Worm (Caenorhabditis elegans) whole organism, young adult: ENCODE measurements around the gene F07C6.4.
A peak's percentile ranks its signal among the peaks of the same experiment; 100 is the strongest.

ENCODE experiments used
- B0261.1 ChIP-seq: sonication (generic microtip); optimal IDR thresholded peaks from 2 replicates; lab custom pipeline; 2016; ENCODE audit warnings: mild to moderate bottlenecking, missing genetic modification characterization, moderate library complexity, missing compliant biosample characterization
- D2030.7 ChIP-seq: fragments of 200-800 bp; sonication (Bioruptor generic); IDR thresholded peaks from 2 replicates; pipeline ENCODE4 v1.3.6; 2022; ENCODE audit warnings: missing genetic modification reagents, missing genetic modification characterization, missing compliant biosample characterization
- F10E7.11 ChIP-seq: sonication (generic microtip); optimal IDR thresholded peaks from 2 replicates; lab custom pipeline; 2017; ENCODE audit warnings: mild to moderate bottlenecking, missing genetic modification characterization, moderate library complexity, missing compliant biosample characterization
- F49E8.2 ChIP-seq: sonication (generic microtip); optimal IDR thresholded peaks from 3 replicates; lab custom pipeline; 2017; ENCODE audit warnings: missing genetic modification characterization, mild to moderate bottlenecking, missing compliant biosample characterization, antibody characterized with exemption, moderate library complexity; ENCODE audit not compliant: insufficient read depth
- F52B5.7 ChIP-seq: sonication (generic microtip); optimal IDR thresholded peaks from 2 replicates; lab custom pipeline; 2016; ENCODE audit warnings: mild to moderate bottlenecking, missing genetic modification characterization, missing compliant biosample characterization
- F55B11.4 ChIP-seq: sonication (generic microtip); optimal IDR thresholded peaks from 2 replicates; lab custom pipeline; 2016; ENCODE audit warnings: missing compliant biosample characterization, missing genetic modification characterization, borderline replicate concordance; ENCODE audit not compliant: insufficient read depth
- K12H6.12 ChIP-seq: fragments of 200-800 bp; sonication (Bioruptor generic); optimal IDR thresholded peaks from 2 replicates; lab custom pipeline; 2018; ENCODE audit warnings: mild to moderate bottlenecking, missing genetic modification characterization, missing compliant biosample characterization
- Y56A3A.18 ChIP-seq: fragments of 200-800 bp; sonication (Bioruptor generic); IDR thresholded peaks from 2 replicates; pipeline ENCODE4 v1.3.6; 2022; ENCODE audit warnings: missing genetic modification reagents, missing genetic modification characterization, missing compliant biosample characterization
- Y79H2A.3 ChIP-seq: fragments of 200-800 bp; sonication (Bioruptor generic); conservative IDR thresholded peaks from 2 replicates; pipeline ENCODE4 v1.3.6; 2022; ENCODE audit warnings: missing genetic modification reagents, missing genetic modification characterization, missing compliant biosample characterization
- Y95B8A.8 ChIP-seq: fragments of 200-800 bp; sonication (Bioruptor generic); IDR thresholded peaks from 2 replicates; pipeline ENCODE4 v1.3.6; 2022; ENCODE audit warnings: missing genetic modification reagents, missing genetic modification characterization, missing compliant biosample characterization
- ama-1 ChIP-seq, 3 experiments: fragments of 150-350 bp in 1 of 3; sonication (generic microtip) in 2 of 3; optimal IDR thresholded peaks; 2 replicates each; lab custom pipeline; 2014 to 2018; ENCODE audit warnings: missing biosample characterization in 2 of 3, missing genetic modification characterization in 2 of 3, missing genetic modification reagents in 2 of 3
- aptf-3 ChIP-seq: fragments of 200-800 bp; sonication (Bioruptor generic); IDR thresholded peaks from 2 replicates; pipeline ENCODE4 v1.3.6; 2022; ENCODE audit warnings: missing genetic modification characterization, missing compliant biosample characterization
- atf-7 ChIP-seq: sonication (generic microtip); optimal IDR thresholded peaks from 2 replicates; lab custom pipeline; 2017; ENCODE audit warnings: mild to moderate bottlenecking, missing genetic modification characterization, missing compliant biosample characterization
- attf-5 ChIP-seq: fragments of 200-800 bp; sonication (Bioruptor generic); optimal IDR thresholded peaks from 2 replicates; lab custom pipeline; 2018; ENCODE audit warnings: mild to moderate bottlenecking, missing genetic modification characterization, missing compliant biosample characterization
- cebp-1 ChIP-seq, 2 experiments: fragments of 200-800 bp in 1 of 2; sonication (Bioruptor generic) in 1 of 2; sonication (generic microtip) in 1 of 2; IDR thresholded peaks in 1 of 2; optimal IDR thresholded peaks in 1 of 2; 2 replicates each; pipeline versions ENCODE4 v1.3.6 to Lab custom; 2017 to 2022; ENCODE audit warnings: missing compliant biosample characterization in 2 of 2, missing genetic modification characterization in 2 of 2, mild to moderate bottlenecking in 1 of 2, missing genetic modification reagents in 1 of 2, moderate library complexity in 1 of 2
- cebp-2 ChIP-seq: fragments of 200-800 bp; sonication (Bioruptor generic); IDR thresholded peaks from 2 replicates; pipeline ENCODE4 v1.3.6; 2022; ENCODE audit warnings: missing genetic modification characterization, missing compliant biosample characterization
- ceh-58 ChIP-seq: fragments of 200-800 bp; sonication (Bioruptor generic); IDR thresholded peaks from 2 replicates; pipeline ENCODE4 v1.3.6; 2022; ENCODE audit warnings: missing genetic modification characterization, missing compliant biosample characterization
- dox-1 ChIP-seq: fragments of 200-800 bp; sonication (Bioruptor generic); IDR thresholded peaks from 2 replicates; pipeline ENCODE4 v1.3.6; 2022; ENCODE audit warnings: missing genetic modification reagents, missing genetic modification characterization, missing compliant biosample characterization
- egl-18 ChIP-seq: fragments of 200-800 bp; sonication (Bioruptor generic); IDR thresholded peaks from 2 replicates; pipeline ENCODE4 v1.3.6; 2022; ENCODE audit warnings: missing genetic modification reagents, missing genetic modification characterization, missing compliant biosample characterization
- egl-44 ChIP-seq: fragments of 200-800 bp; sonication (Bioruptor generic); IDR thresholded peaks from 2 replicates; pipeline ENCODE4 v1.3.6; 2022; ENCODE audit warnings: missing genetic modification reagents, missing genetic modification characterization, missing compliant biosample characterization
- ekl-4 ChIP-seq: fragments of 200-800 bp; sonication (Bioruptor generic); IDR thresholded peaks from 2 replicates; pipeline ENCODE4 v1.3.6; 2022; ENCODE audit warnings: missing genetic modification reagents, missing genetic modification characterization, missing compliant biosample characterization
- fkh-3 ChIP-seq: sonication (generic microtip); optimal IDR thresholded peaks from 2 replicates; lab custom pipeline; 2016; ENCODE audit warnings: mild to moderate bottlenecking, missing genetic modification characterization, missing compliant biosample characterization
- hmg-1.2 ChIP-seq: fragments of 200-800 bp; sonication (Bioruptor generic); IDR thresholded peaks from 2 replicates; pipeline ENCODE4 v1.3.6; 2022; ENCODE audit warnings: missing genetic modification reagents, missing genetic modification characterization, missing compliant biosample characterization
- let-526 ChIP-seq: fragments of 200-800 bp; sonication (Bioruptor generic); IDR thresholded peaks from 2 replicates; pipeline ENCODE4 v1.3.6; 2022; ENCODE audit warnings: missing genetic modification reagents, missing genetic modification characterization, missing compliant biosample characterization
- let-607 ChIP-seq, 2 experiments: fragments of 200-800 bp in 1 of 2; sonication (Bioruptor generic) in 1 of 2; sonication (generic microtip) in 1 of 2; optimal IDR thresholded peaks; 2 replicates each; lab custom pipeline; 2016 to 2018; ENCODE audit warnings: mild to moderate bottlenecking in 2 of 2, missing compliant biosample characterization in 2 of 2, missing genetic modification characterization in 2 of 2, moderate library complexity in 2 of 2, missing genotype in 1 of 2
- lin-26 ChIP-seq: fragments of 200-800 bp; sonication (Bioruptor generic); IDR thresholded peaks from 2 replicates; pipeline ENCODE4 v1.3.6; 2022; ENCODE audit warnings: missing genetic modification reagents, missing genetic modification characterization, missing compliant biosample characterization
- lin-40 ChIP-seq: sonication (generic microtip); optimal IDR thresholded peaks from 2 replicates; lab custom pipeline; 2016; ENCODE audit warnings: missing genetic modification characterization, mild to moderate bottlenecking, missing compliant biosample characterization, missing genotype, missing genetic modification reagents
- lin-54 ChIP-seq: fragments of 200-800 bp; sonication (Bioruptor generic); optimal IDR thresholded peaks from 2 replicates; lab custom pipeline; 2018; ENCODE audit warnings: mild to moderate bottlenecking, missing genetic modification characterization, missing compliant biosample characterization
- madf-10 ChIP-seq: sonication (generic microtip); optimal IDR thresholded peaks from 2 replicates; lab custom pipeline; 2016; ENCODE audit warnings: mild to moderate bottlenecking, missing genetic modification characterization, missing compliant biosample characterization
- madf-3 ChIP-seq: fragments of 200-800 bp; sonication (Bioruptor generic); IDR thresholded peaks from 2 replicates; pipeline ENCODE4 v1.3.6; 2022; ENCODE audit warnings: missing genetic modification reagents, missing genetic modification characterization, missing compliant biosample characterization
- madf-6 ChIP-seq: fragments of 200-800 bp; sonication (Bioruptor generic); IDR thresholded peaks from 2 replicates; pipeline ENCODE4 v1.3.6; 2022; ENCODE audit warnings: missing genetic modification reagents, missing genetic modification characterization, missing compliant biosample characterization
- nfya-1 ChIP-seq: sonication (generic microtip); optimal IDR thresholded peaks from 2 replicates; lab custom pipeline; 2017; ENCODE audit warnings: antibody characterized with exemption, missing compliant biosample characterization, missing genetic modification characterization, borderline replicate concordance; ENCODE audit not compliant: insufficient read depth
- nfyb-1 ChIP-seq: fragments of 200-800 bp; sonication (Bioruptor generic); IDR thresholded peaks from 2 replicates; pipeline ENCODE4 v1.3.6; 2022; ENCODE audit warnings: missing genetic modification reagents, missing genetic modification characterization, missing compliant biosample characterization
- nhr-80 ChIP-seq: sonication (generic microtip); optimal IDR thresholded peaks from 2 replicates; lab custom pipeline; 2016; ENCODE audit warnings: missing genetic modification characterization, missing compliant biosample characterization
- pbrm-1 ChIP-seq: fragments of 200-800 bp; sonication (Bioruptor generic); IDR thresholded peaks from 2 replicates; pipeline ENCODE4 v1.3.6; 2022; ENCODE audit warnings: missing genetic modification reagents, missing genetic modification characterization, missing compliant biosample characterization
- pha-4 ChIP-seq: fragments of 150-350 bp; sonication (generic microtip); optimal IDR thresholded peaks from 2 replicates; lab custom pipeline; 2014; ENCODE audit warnings: missing biosample characterization, missing genetic modification reagents, missing genetic modification characterization
- rcor-1 ChIP-seq: fragments of 200-800 bp; sonication (Bioruptor generic); IDR thresholded peaks from 2 replicates; pipeline ENCODE4 v1.3.6; 2022; ENCODE audit warnings: missing genetic modification reagents, missing genetic modification characterization, missing compliant biosample characterization
- repo-1 ChIP-seq: sonication (generic microtip); optimal IDR thresholded peaks from 2 replicates; lab custom pipeline; 2017; ENCODE audit warnings: mild to moderate bottlenecking, missing genetic modification characterization, missing compliant biosample characterization
- snpc-1.3 ChIP-seq: sonication (generic microtip); optimal IDR thresholded peaks from 2 replicates; lab custom pipeline; 2017; ENCODE audit warnings: missing genetic modification characterization, mild to moderate bottlenecking, missing compliant biosample characterization, antibody characterized with exemption, moderate library complexity, missing genotype, missing genetic modification reagents; ENCODE audit not compliant: insufficient read depth
- tbp1 ChIP-seq: fragments of 200-800 bp; sonication (Bioruptor generic); optimal IDR thresholded peaks from 2 replicates; lab custom pipeline; 2018; ENCODE audit warnings: mild to moderate bottlenecking, missing genetic modification characterization, missing compliant biosample characterization
- tbx-9 ChIP-seq: sonication (generic microtip); optimal IDR thresholded peaks from 2 replicates; lab custom pipeline; 2016; ENCODE audit warnings: borderline replicate concordance, missing genetic modification characterization, inconsistent platforms, missing compliant biosample characterization
- unc-130 ChIP-seq: sonication (generic microtip); optimal IDR thresholded peaks from 2 replicates; lab custom pipeline; 2016; ENCODE audit warnings: missing genetic modification reagents, missing genetic modification characterization, missing compliant biosample characterization
- zfh-2 ChIP-seq: fragments of 200-800 bp; sonication (Bioruptor generic); conservative IDR thresholded peaks from 2 replicates; pipeline ENCODE4 v1.3.6; 2022; ENCODE audit warnings: missing genetic modification reagents, missing genetic modification characterization, missing compliant biosample characterization
- ztf-22 ChIP-seq: fragments of 200-800 bp; sonication (Bioruptor generic); optimal IDR thresholded peaks from 2 replicates; lab custom pipeline; 2018; ENCODE audit warnings: mild to moderate bottlenecking, missing genetic modification characterization, moderate library complexity, missing compliant biosample characterization
- ztf-25 ChIP-seq: fragments of 200-800 bp; sonication (Bioruptor generic); IDR thresholded peaks from 2 replicates; pipeline ENCODE4 v1.3.6; 2022; ENCODE audit warnings: missing genetic modification reagents, missing genetic modification characterization, missing compliant biosample characterization
- ztf-6 ChIP-seq: fragments of 200-800 bp; sonication (Bioruptor generic); IDR thresholded peaks from 2 replicates; pipeline ENCODE4 v1.3.6; 2022; ENCODE audit warnings: missing genetic modification reagents, missing genetic modification characterization, missing compliant biosample characterization

F07C6.4 gene

ce11 chrIV:12835363-12835762 lies 29.6 kb downstream of the F07C6.4 start:
- no peak for TF ChIP-seq F55B11.4
- no peak for TF ChIP-seq unc-130 (GFP tag; lab: Kevin White, UChicago)
- peak; percentile 40; the same call in 1 of the 2 replicates for TF ChIP-seq dox-1 (GFP tag; lab: Robert Waterston, UW)
- no peak for TF ChIP-seq ztf-25 (GFP tag; lab: Robert Waterston, UW)
- no peak for TF ChIP-seq D2030.7 (GFP tag; lab: Robert Waterston, UW)
- TF ChIP-seq pha-4 (tag; lab: Kevin White, UChicago) = no peak
- no peak for TF ChIP-seq Y95B8A.8
- peak; percentile 20 for TF ChIP-seq lin-40 (tag; lab: Kevin White, UChicago)
- TF ChIP-seq let-607 (tag; optimal IDR thresholded peaks at IDR 0.05; lab: Kevin White, UChicago) = peak; percentile 77 to 89
- no peak for TF ChIP-seq ceh-58
- TF ChIP-seq madf-3 (GFP tag; lab: Robert Waterston, UW) = no peak
- TF ChIP-seq ztf-22 (GFP tag; lab: Kevin White, UChicago) = no peak
- TF ChIP-seq ama-1 (optimal IDR thresholded peaks at IDR 0.05; lab: Kevin White, UChicago) = no peak
- no peak for TF ChIP-seq ama-1 (GFP tag; optimal IDR thresholded peaks at IDR 0.05; lab: Kevin White, UChicago)
- 0 out of 2 replicates have a peak, but pooled peaks have one; percentile 9 for TF ChIP-seq hmg-1.2 (GFP tag; lab: Robert Waterston, UW)
- TF ChIP-seq aptf-3 (GFP tag; lab: Robert Waterston, UW) = no peak
- TF ChIP-seq nfya-1 = no peak
- no peak for TF ChIP-seq madf-10 (tag; lab: Kevin White, UChicago)
- TF ChIP-seq ztf-6 (GFP tag; lab: Robert Waterston, UW) = no peak
- no peak for TF ChIP-seq lin-54
- TF ChIP-seq egl-44 = no peak
- no peak for TF ChIP-seq tbx-9 (tag; lab: Kevin White, UChicago)
- 0 out of 2 replicates have a peak, but pooled peaks have one; percentile 30 for TF ChIP-seq ekl-4
- peak; percentile 90 for TF ChIP-seq nhr-80
- TF ChIP-seq Y79H2A.3 (GFP tag; lab: Robert Waterston, UW) = no peak
- no peak for TF ChIP-seq attf-5 (GFP tag; lab: Kevin White, UChicago)

- TF ChIP-seq F52B5.7 (tag; lab: Kevin White, UChicago) (no peak), egl-18 (GFP tag; lab: Robert Waterston, UW) (no peak), zfh-2 (peak; percentile 39; the same call in 1 of the 2 replicates), cebp-2 (no peak), atf-7 (no peak), lin-26 (0 out of 2 replicates have a peak, but pooled peaks have one; percentile 20), F49E8.2 (tag; lab: Kevin White, UChicago) (no peak), madf-6 (0 out of 2 replicates have a peak, but pooled peaks have one; percentile 12), K12H6.12 (tag; lab: Kevin White, UChicago) (no peak), fkh-3 (tag; lab: Kevin White, UChicago) (no peak), ceh-58 (no peak), nfyb-1 (GFP tag; lab: Robert Waterston, UW) (0 out of 2 replicates have a peak, but pooled peaks have one; percentile 22), unc-130 (GFP tag; lab: Kevin White, UChicago) (no peak), let-526 (no peak)
These were observed 30.5 kb downstream of the F07C6.4 start, which contains the start of gene M02B1.3 for ce11 chrIV:12836208-12836607. Gene M02B1.3 (plus strand): TSS chrIV:12836508.

- TF ChIP-seq repo-1 (peak; percentile 45), pbrm-1 (GFP tag; lab: Robert Waterston, UW) (0 out of 2 replicates have a peak, but pooled peaks have one; percentile 13), cebp-1 (GFP tag; IDR thresholded peaks at IDR 0.05; lab: Robert Waterston, UW) (no peak), cebp-1 (tag; optimal IDR thresholded peaks at IDR 0.05; lab: Kevin White, UChicago) (peak; percentile 45), madf-6 (0 out of 2 replicates have a peak, but pooled peaks have one; percentile 30), lin-40 (tag; lab: Kevin White, UChicago) (peak; percentile 9), Y56A3A.18 (0 out of 2 replicates have a peak, but pooled peaks have one; percentile 66), F10E7.11 (tag; lab: Kevin White, UChicago) (no peak), rcor-1 (GFP tag; lab: Robert Waterston, UW) (no peak), tbp1 (GFP tag; lab: Kevin White, UChicago) (peak; percentile 18), nfyb-1 (GFP tag; lab: Robert Waterston, UW) (peak; percentile 43; the same call in 1 of the 2 replicates), B0261.1 (tag; lab: Kevin White, UChicago) (no peak), snpc-1.3 (no peak), K12H6.12 (tag; lab: Kevin White, UChicago) (no peak)
These were observed 34.6 kb downstream of the F07C6.4 start for ce11 chrIV:12840348-12840747.
